Fruit fly (Drosophila melanogaster): ENCODE measurements around the gene CG14718.

dm6 chr3R:11670888-11671287 is 29.5 kb upstream of the CG14718 start:
- TF ChIP-seq CTCF (optimal IDR thresholded peaks at IDR 0.05): no peak
- TF ChIP-seq CG8478 (optimal IDR thresholded peaks at IDR 0.05): no peak

All from S2 (cell line).